Fruit fly (Drosophila melanogaster) whole organism, adult: ENCODE measurements around the gene kek6.

Source experiments
- CG11617 ChIP-seq: fragments of 200-800 bp; sonication (Bioruptor generic); optimal IDR thresholded peaks from 2 replicates; lab custom pipeline; 2017; ENCODE audit warnings: mild to moderate bottlenecking, missing biosample characterization, missing genetic modification reagents, missing genetic modification characterization
- CG12768 ChIP-seq: fragments of 200-800 bp; sonication (Bioruptor generic); optimal IDR thresholded peaks from 2 replicates; lab custom pipeline; 2017; ENCODE audit warnings: missing biosample characterization, missing genetic modification characterization, mild to moderate bottlenecking, moderate library complexity, missing genetic modification reagents
- CG14711 ChIP-seq: fragments of 200-800 bp; sonication (Bioruptor generic); optimal IDR thresholded peaks from 2 replicates; lab custom pipeline; 2018; ENCODE audit warnings: missing biosample characterization, mild to moderate bottlenecking, missing genetic modification characterization, moderate library complexity
- CG1620 ChIP-seq: fragments of 200-800 bp; sonication (Bioruptor generic); optimal IDR thresholded peaks from 2 replicates; lab custom pipeline; 2016; ENCODE audit warnings: missing biosample characterization, missing genetic modification characterization
- CG33017 ChIP-seq: fragments of 200-800 bp; sonication (Bioruptor generic); optimal IDR thresholded peaks from 2 replicates; lab custom pipeline; 2018; ENCODE audit warnings: missing biosample characterization, mild to moderate bottlenecking, missing genetic modification characterization, moderate library complexity
- CG5204 ChIP-seq: fragments of 200-800 bp; sonication (Bioruptor generic); optimal IDR thresholded peaks from 2 replicates; lab custom pipeline; 2016; ENCODE audit warnings: missing biosample characterization, missing genetic modification characterization
- CG7045 ChIP-seq: fragments of 200-800 bp; sonication (Bioruptor generic); optimal IDR thresholded peaks from 2 replicates; lab custom pipeline; 2017; ENCODE audit warnings: missing biosample characterization, mild to moderate bottlenecking, missing genetic modification characterization
- CG7101 ChIP-seq: fragments of 200-800 bp; sonication (Bioruptor generic); optimal IDR thresholded peaks from 2 replicates; lab custom pipeline; 2018; ENCODE audit warnings: missing biosample characterization, mild to moderate bottlenecking, missing genetic modification characterization, moderate library complexity
- Clk ChIP-seq: fragments of 200-800 bp; sonication (Bioruptor generic); optimal IDR thresholded peaks from 2 replicates; lab custom pipeline; 2017; ENCODE audit warnings: missing biosample characterization, missing genetic modification characterization
- Crg-1 ChIP-seq: fragments of 200-800 bp; sonication (Bioruptor generic); optimal IDR thresholded peaks from 2 replicates; lab custom pipeline; 2016; ENCODE audit warnings: missing biosample characterization, missing genetic modification characterization
- Hr96 ChIP-seq: fragments of 200-800 bp; sonication (Bioruptor generic); optimal IDR thresholded peaks from 2 replicates; lab custom pipeline; 2016; ENCODE audit warnings: missing biosample characterization, missing genetic modification characterization
- Mnt ChIP-seq: fragments of 200-800 bp; sonication (Bioruptor generic); optimal IDR thresholded peaks from 2 replicates; lab custom pipeline; 2016; ENCODE audit warnings: missing biosample characterization, mild to moderate bottlenecking, missing genetic modification characterization
- bab1 ChIP-seq: fragments of 200-800 bp; sonication (Bioruptor generic); optimal IDR thresholded peaks from 3 replicates; lab custom pipeline; 2019; ENCODE audit warnings: missing biosample characterization, mild to moderate bottlenecking, missing genetic modification characterization, moderate library complexity
- cic ChIP-seq: fragments of 200-800 bp; sonication (Bioruptor generic); optimal IDR thresholded peaks from 2 replicates; lab custom pipeline; 2017; ENCODE audit warnings: missing biosample characterization, mild to moderate bottlenecking, missing genetic modification characterization, moderate library complexity
- cnc ChIP-seq, 2 experiments: fragments of >200 bp; optimal IDR thresholded peaks; 2 replicates each; lab custom pipeline; 2017
- kay ChIP-seq: fragments of 200-800 bp; sonication (Bioruptor generic); peaks from one replicate; lab custom pipeline; 2016; ENCODE audit warnings: missing biosample characterization, missing genetic modification characterization, borderline replicate concordance
- ovo ChIP-seq: fragments of 200-800 bp; sonication (Bioruptor generic); optimal IDR thresholded peaks from 2 replicates; lab custom pipeline; 2016; ENCODE audit warnings: missing biosample characterization, missing genetic modification characterization
- pad ChIP-seq: fragments of 200-800 bp; sonication (Bioruptor generic); optimal IDR thresholded peaks from 3 replicates; lab custom pipeline; 2017; ENCODE audit warnings: missing biosample characterization, missing genetic modification characterization, mild to moderate bottlenecking, moderate library complexity, missing genetic modification reagents
- tj ChIP-seq: fragments of 200-800 bp; sonication (Bioruptor generic); optimal IDR thresholded peaks from 3 replicates; lab custom pipeline; 2017; ENCODE audit warnings: missing biosample characterization, mild to moderate bottlenecking, missing genetic modification characterization, moderate library complexity
- toe ChIP-seq: fragments of 200-800 bp; sonication (Bioruptor generic); optimal IDR thresholded peaks from 2 replicates; lab custom pipeline; 2016; ENCODE audit warnings: missing biosample characterization, missing genetic modification characterization

kek6 gene

dm6 chr3R:31704524-31705215 is 82.7 kb downstream of the kek6 start:
- TF ChIP-seq ovo (GFP tag; lab: Kevin White, UChicago) (no peak), tj (GFP tag; lab: Kevin White, UChicago) (no peak), bab1 (no peak), CG33017 (tag; lab: Kevin White, UChicago) (no peak), Hr96 (no peak), pad (GFP tag; lab: Kevin White, UChicago) (no peak), CG5204 (GFP tag; lab: Kevin White, UChicago) (no peak), Crg-1 (GFP tag; lab: Kevin White, UChicago) (no peak), CG14711 (tag; lab: Kevin White, UChicago) (no peak), kay (no peak), CG12768 (GFP tag; lab: Kevin White, UChicago) (no peak), cnc (optimal IDR thresholded peaks at IDR 0.05; lab: Kevin White, UChicago) (no peak), CG11617 (GFP tag; lab: Kevin White, UChicago) (no peak), CG1620 (GFP tag; lab: Kevin White, UChicago) (no peak), CG7045 (no peak), CG7101 (tag; lab: Kevin White, UChicago) (no peak), cic (GFP tag; lab: Kevin White, UChicago) (no peak), Clk (no peak), toe (GFP tag; lab: Kevin White, UChicago) (no peak)

- TF ChIP-seq cnc (optimal IDR thresholded peaks at IDR 0.05; lab: Kevin White, UChicago) (no peak), tj (GFP tag; lab: Kevin White, UChicago) (no peak), CG7101 (tag; lab: Kevin White, UChicago) (no peak), bab1 (no peak), cic (GFP tag; lab: Kevin White, UChicago) (no peak), ovo (GFP tag; lab: Kevin White, UChicago) (no peak), CG11617 (GFP tag; lab: Kevin White, UChicago) (no peak), Mnt (GFP tag; lab: Kevin White, UChicago) (no peak), CG7045 (no peak), pad (GFP tag; lab: Kevin White, UChicago) (no peak)
Observed at dm6 chr3R:31706142-31706894, 84.4 kb downstream of the kek6 start.

dm6 chr3R:31706895-31707238 is 84.9 kb downstream of the kek6 start:
- no peak for TF ChIP-seq CG33017 (tag; lab: Kevin White, UChicago)
- TF ChIP-seq cnc (optimal IDR thresholded peaks at IDR 0.05; lab: Kevin White, UChicago): no peak
- TF ChIP-seq Hr96: no peak
- no peak for TF ChIP-seq Mnt (GFP tag; lab: Kevin White, UChicago)
- no peak for TF ChIP-seq CG7101 (tag; lab: Kevin White, UChicago)
- TF ChIP-seq toe (GFP tag; lab: Kevin White, UChicago): no peak
- TF ChIP-seq bab1: no peak
- no peak for TF ChIP-seq ovo (GFP tag; lab: Kevin White, UChicago)
- TF ChIP-seq CG5204 (GFP tag; lab: Kevin White, UChicago): no peak
- TF ChIP-seq CG14711 (tag; lab: Kevin White, UChicago): no peak
- no peak for TF ChIP-seq CG1620 (GFP tag; lab: Kevin White, UChicago)
- TF ChIP-seq cic (GFP tag; lab: Kevin White, UChicago): no peak
- TF ChIP-seq CG7045: no peak

- no peak for TF ChIP-seq CG12768 (GFP tag; lab: Kevin White, UChicago)
- TF ChIP-seq Crg-1 (GFP tag; lab: Kevin White, UChicago): no peak
- no peak for TF ChIP-seq bab1
- TF ChIP-seq tj (GFP tag; lab: Kevin White, UChicago): no peak
- no peak for TF ChIP-seq CG5204 (GFP tag; lab: Kevin White, UChicago)
- TF ChIP-seq pad (GFP tag; lab: Kevin White, UChicago): no peak
Observed at dm6 chr3R:31708240-31708639, 86.3 kb downstream of the kek6 start, which contains the start of gene CG42693. Gene CG42693 (minus strand): TSS chr3R:31708340.

dm6 chr3R:31709142-31709541 is 87.2 kb downstream of the kek6 start:
- TF ChIP-seq Clk: no peak
- no peak for TF ChIP-seq cnc (optimal IDR thresholded peaks at IDR 0.05; lab: Kevin White, UChicago)
- TF ChIP-seq CG11617 (GFP tag; lab: Kevin White, UChicago): no peak
- no peak for TF ChIP-seq CG33017 (tag; lab: Kevin White, UChicago)
- no peak for TF ChIP-seq bab1
- no peak for TF ChIP-seq Hr96
- TF ChIP-seq CG7045: no peak
- TF ChIP-seq toe (GFP tag; lab: Kevin White, UChicago): no peak
- TF ChIP-seq ovo (GFP tag; lab: Kevin White, UChicago): no peak
- no peak for TF ChIP-seq CG12768 (GFP tag; lab: Kevin White, UChicago)
- no peak for TF ChIP-seq CG7101 (tag; lab: Kevin White, UChicago)
- no peak for TF ChIP-seq CG5204 (GFP tag; lab: Kevin White, UChicago)
- no peak for TF ChIP-seq CG1620 (GFP tag; lab: Kevin White, UChicago)
- TF ChIP-seq Crg-1 (GFP tag; lab: Kevin White, UChicago): no peak
- TF ChIP-seq Mnt (GFP tag; lab: Kevin White, UChicago): no peak
- TF ChIP-seq tj (GFP tag; lab: Kevin White, UChicago): no peak
- TF ChIP-seq cic (GFP tag; lab: Kevin White, UChicago): no peak
- no peak for TF ChIP-seq pad (GFP tag; lab: Kevin White, UChicago)
- TF ChIP-seq kay: no peak
